Worm (Caenorhabditis elegans) whole organism, L4 larva: ENCODE measurements around the gene Y62H9A.16.

Experiments used
- D1046.2 ChIP-seq: fragments of 200-800 bp; sonication (Bioruptor generic); IDR thresholded peaks from 2 replicates; pipeline ENCODE4 v1.3.6; 2022; ENCODE audit warnings: missing genetic modification characterization, missing compliant biosample characterization
- F10B5.3 ChIP-seq: sonication (generic microtip); optimal IDR thresholded peaks from 2 replicates; lab custom pipeline; 2016; ENCODE audit warnings: mild to moderate bottlenecking, missing genetic modification characterization, missing compliant biosample characterization
- F44E2.7 ChIP-seq: fragments of 200-800 bp; sonication (Bioruptor generic); IDR thresholded peaks from 2 replicates; pipeline ENCODE4 v2.1.2; 2022; ENCODE audit warnings: missing genetic modification characterization, missing compliant biosample characterization
- F49E8.2 ChIP-seq: sonication (generic microtip); optimal IDR thresholded peaks from 2 replicates; lab custom pipeline; 2016; ENCODE audit warnings: missing compliant biosample characterization, mild to moderate bottlenecking, missing genetic modification characterization, borderline replicate concordance
- Y48G9A.11 ChIP-seq: fragments of 200-800 bp; sonication (Bioruptor generic); IDR thresholded peaks from 2 replicates; pipeline ENCODE4 v1.3.6; 2022; ENCODE audit warnings: missing genetic modification reagents, missing genetic modification characterization, missing compliant biosample characterization
- Y5F2A.4 ChIP-seq: fragments of 200-800 bp; sonication (Bioruptor generic); optimal IDR thresholded peaks from 2 replicates; lab custom pipeline; 2018; ENCODE audit warnings: mild to moderate bottlenecking, missing genetic modification characterization, missing compliant biosample characterization
- ZK546.5 ChIP-seq, 2 experiments: sonication (generic microtip); optimal IDR thresholded peaks; 2 replicates each; lab custom pipeline; 2017; ENCODE audit warnings: missing biosample characterization in 2 of 2, missing genetic modification characterization in 2 of 2
- aha-1 ChIP-seq: fragments of 150-350 bp; peaks from one replicate; lab custom pipeline; 2014; ENCODE audit warnings: missing biosample characterization, missing genetic modification characterization
- aly-2 ChIP-seq: sonication (generic microtip); optimal IDR thresholded peaks from 2 replicates; lab custom pipeline; 2018; ENCODE audit warnings: missing biosample characterization, missing genetic modification characterization
- arid-1 ChIP-seq: fragments of 200-800 bp; sonication (Bioruptor generic); conservative IDR thresholded peaks from 2 replicates; pipeline ENCODE4 v1.3.6; 2022; ENCODE audit warnings: missing genetic modification reagents, missing genetic modification characterization, missing compliant biosample characterization
- ceh-20 ChIP-seq: fragments of 200-800 bp; sonication (Bioruptor generic); IDR thresholded peaks from 2 replicates; pipeline ENCODE4 v1.3.6; 2022; ENCODE audit warnings: missing genetic modification reagents, missing genetic modification characterization, missing compliant biosample characterization
- ceh-28 ChIP-seq: fragments of 150-350 bp; optimal IDR thresholded peaks from 2 replicates; lab custom pipeline; 2014; ENCODE audit warnings: missing biosample characterization, missing genetic modification reagents, missing genetic modification characterization
- ceh-32 ChIP-seq: sonication (generic microtip); optimal IDR thresholded peaks from 2 replicates; lab custom pipeline; 2016; ENCODE audit warnings: mild to moderate bottlenecking, missing genetic modification characterization, missing compliant biosample characterization; ENCODE audit not compliant: poor library complexity
- ceh-44 ChIP-seq: fragments of 200-800 bp; sonication (Bioruptor generic); IDR thresholded peaks from 2 replicates; pipeline ENCODE4 v1.3.6; 2022; ENCODE audit warnings: missing genetic modification reagents, missing genetic modification characterization, missing compliant biosample characterization
- ceh-62 ChIP-seq: sonication (generic microtip); optimal IDR thresholded peaks from 2 replicates; lab custom pipeline; 2017; ENCODE audit warnings: missing biosample characterization, missing genetic modification characterization
- ces-1 ChIP-seq: fragments of 150-350 bp; sonication (generic microtip); optimal IDR thresholded peaks from 4 replicates; lab custom pipeline; 2014; ENCODE audit warnings: missing biosample characterization, missing genetic modification reagents, missing genetic modification characterization
- cey-2 ChIP-seq: sonication (generic microtip); optimal IDR thresholded peaks from 3 replicates; lab custom pipeline; 2017; ENCODE audit warnings: missing genetic modification characterization, mild to moderate bottlenecking, missing compliant biosample characterization, antibody characterized with exemption, borderline replicate concordance; ENCODE audit not compliant: insufficient read depth
- daf-16 ChIP-seq, 3 experiments: sonication (generic microtip); optimal IDR thresholded peaks; 2 replicates each; lab custom pipeline; 2016 to 2017; ENCODE audit warnings: missing genetic modification characterization in 3 of 3, missing genetic modification reagents in 3 of 3, mild to moderate bottlenecking in 2 of 3, missing compliant biosample characterization in 2 of 3, missing biosample characterization in 1 of 3, moderate library complexity in 1 of 3
- daf-19 ChIP-seq: fragments of 200-800 bp; sonication (Bioruptor generic); conservative IDR thresholded peaks from 2 replicates; pipeline ENCODE4 v1.3.6; 2022; ENCODE audit warnings: missing genetic modification characterization, missing compliant biosample characterization
- daf-8 ChIP-seq: fragments of 200-800 bp; sonication (Bioruptor generic); IDR thresholded peaks from 2 replicates; pipeline ENCODE4 v1.3.6; 2022; ENCODE audit warnings: missing genetic modification characterization, missing compliant biosample characterization
- dmd-9 ChIP-seq: fragments of 200-800 bp; sonication (Bioruptor generic); IDR thresholded peaks from 2 replicates; pipeline ENCODE4 v1.3.6; 2022; ENCODE audit warnings: missing genetic modification reagents, missing genetic modification characterization, missing compliant biosample characterization
- egl-43 ChIP-seq: fragments of 200-800 bp; sonication (Bioruptor generic); IDR thresholded peaks from 2 replicates; pipeline ENCODE4 v1.3.6; 2022; ENCODE audit warnings: missing genetic modification reagents, missing genetic modification characterization, missing compliant biosample characterization
- hlh-11 ChIP-seq: fragments of 200-800 bp; sonication (Bioruptor generic); optimal IDR thresholded peaks from 2 replicates; lab custom pipeline; 2018; ENCODE audit warnings: mild to moderate bottlenecking, missing genetic modification characterization, missing compliant biosample characterization
- lin-38 ChIP-seq: fragments of 200-800 bp; sonication (Bioruptor generic); IDR thresholded peaks from 2 replicates; pipeline ENCODE4 v1.3.6; 2022; ENCODE audit warnings: missing genetic modification reagents, missing genetic modification characterization, missing compliant biosample characterization
- madf-5 ChIP-seq, 2 experiments: fragments of 200-800 bp; sonication (Bioruptor generic); IDR thresholded peaks; 2 replicates each; pipeline ENCODE4 v1.3.6; 2022; ENCODE audit warnings: missing compliant biosample characterization in 2 of 2, missing genetic modification characterization in 2 of 2
- madf-9 ChIP-seq: fragments of 200-800 bp; sonication (Bioruptor generic); conservative IDR thresholded peaks from 2 replicates; pipeline ENCODE4 v1.3.6; 2022; ENCODE audit warnings: missing genetic modification reagents, missing genetic modification characterization, missing compliant biosample characterization
- mep-1 ChIP-seq: fragments of 150-350 bp; sonication (generic microtip); optimal IDR thresholded peaks from 3 replicates; lab custom pipeline; 2014; ENCODE audit warnings: missing biosample characterization, missing genetic modification characterization
- mes-2 ChIP-seq: sonication (generic microtip); optimal IDR thresholded peaks from 2 replicates; lab custom pipeline; 2016; ENCODE audit warnings: missing genotype, mild to moderate bottlenecking, missing genetic modification characterization, missing compliant biosample characterization; ENCODE audit not compliant: poor library complexity, severe bottlenecking
- mxl-3 ChIP-seq: fragments of 200-800 bp; sonication (Bioruptor generic); optimal IDR thresholded peaks from 2 replicates; lab custom pipeline; 2018; ENCODE audit warnings: mild to moderate bottlenecking, missing genetic modification characterization, missing compliant biosample characterization
- nhr-10 ChIP-seq: fragments of 150-350 bp; optimal IDR thresholded peaks from 2 replicates; lab custom pipeline; 2014; ENCODE audit warnings: missing biosample characterization, missing genetic modification characterization
- nhr-102 ChIP-seq: sonication (generic microtip); optimal IDR thresholded peaks from 2 replicates; lab custom pipeline; 2016; ENCODE audit warnings: mild to moderate bottlenecking, missing genetic modification characterization, moderate library complexity, missing compliant biosample characterization
- nhr-11 ChIP-seq: fragments of 150-350 bp; optimal IDR thresholded peaks from 2 replicates; lab custom pipeline; 2014; ENCODE audit warnings: missing biosample characterization, missing genetic modification characterization
- nhr-41 ChIP-seq: fragments of 200-800 bp; sonication (Bioruptor generic); IDR thresholded peaks from 2 replicates; pipeline ENCODE4 v1.3.6; 2022; ENCODE audit warnings: missing genetic modification reagents, missing genetic modification characterization, missing compliant biosample characterization
- nhr-42 ChIP-seq: fragments of 200-800 bp; sonication (Bioruptor generic); IDR thresholded peaks from 2 replicates; pipeline ENCODE4 v1.3.6; 2022; ENCODE audit warnings: missing genetic modification characterization, missing compliant biosample characterization
- nhr-6 ChIP-seq: fragments of 150-350 bp; optimal IDR thresholded peaks from 2 replicates; lab custom pipeline; 2014; ENCODE audit warnings: missing biosample characterization, missing genetic modification characterization
- saeg-2 ChIP-seq: fragments of 200-800 bp; sonication (Bioruptor generic); IDR thresholded peaks from 2 replicates; pipeline ENCODE4 v1.3.6; 2022; ENCODE audit warnings: missing genetic modification reagents, missing genetic modification characterization, missing compliant biosample characterization
- set-16 ChIP-seq: fragments of 200-800 bp; sonication (Bioruptor generic); IDR thresholded peaks from 2 replicates; pipeline ENCODE4 v1.3.6; 2022; ENCODE audit warnings: missing genetic modification reagents, missing genetic modification characterization, missing compliant biosample characterization
- snpc-4 ChIP-seq: fragments of 150-350 bp; optimal IDR thresholded peaks from 2 replicates; lab custom pipeline; 2014; ENCODE audit warnings: missing biosample characterization, missing genetic modification characterization
- spr-3 ChIP-seq: fragments of 200-800 bp; sonication (Bioruptor generic); optimal IDR thresholded peaks from 2 replicates; lab custom pipeline; 2018; ENCODE audit warnings: mild to moderate bottlenecking, missing genetic modification characterization, missing compliant biosample characterization
- tra-1 ChIP-seq: fragments of 200-800 bp; sonication (Bioruptor generic); IDR thresholded peaks from 2 replicates; pipeline ENCODE4 v1.3.6; 2022; ENCODE audit warnings: missing genetic modification reagents, missing genetic modification characterization, missing compliant biosample characterization
- unc-62 ChIP-seq, 3 experiments: fragments of 150-350 bp in 1 of 3; sonication (generic microtip); optimal IDR thresholded peaks in 2 of 3; peaks in 1 of 3; 1 replicate in 1 of 3; 2 replicates in 2 of 3; lab custom pipeline; 2014 to 2017; ENCODE audit warnings: missing biosample characterization in 3 of 3, missing genetic modification characterization in 3 of 3, missing genetic modification reagents in 3 of 3, missing genotype in 1 of 3
- zfp-2 ChIP-seq: sonication (generic microtip); optimal IDR thresholded peaks from 2 replicates; lab custom pipeline; 2016; ENCODE audit warnings: mild to moderate bottlenecking, missing genetic modification characterization, missing compliant biosample characterization

The Y62H9A.16 gene

DNA sequence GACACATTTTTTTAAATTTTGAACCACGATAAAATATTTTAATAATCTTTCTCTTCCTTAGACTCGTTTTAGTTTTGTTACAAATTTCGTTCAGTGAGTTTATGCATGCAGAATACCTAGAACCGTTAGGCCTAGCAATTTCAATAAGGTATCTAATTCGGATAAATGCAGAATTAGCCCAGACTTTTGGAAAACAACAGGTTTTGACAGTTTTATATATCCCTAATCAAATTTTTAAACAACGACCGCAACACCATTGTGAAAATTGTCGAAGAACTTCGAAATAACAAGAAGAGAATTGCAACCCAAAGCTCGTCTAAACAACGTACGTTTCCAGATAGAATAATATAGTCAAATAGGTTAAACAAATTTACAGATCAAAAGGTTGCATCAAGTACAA lies at the start of gene Y62H9A.16:
Gene Y62H9A.16, plus strand, starts transcription at position 301 of the 400 bp plus-strand sequence.
- peak; percentile 46 for TF ChIP-seq aha-1 (tag; lab: Kevin White, UChicago)
- TF ChIP-seq nhr-6 (tag; lab: Kevin White, UChicago): no peak

DNA sequence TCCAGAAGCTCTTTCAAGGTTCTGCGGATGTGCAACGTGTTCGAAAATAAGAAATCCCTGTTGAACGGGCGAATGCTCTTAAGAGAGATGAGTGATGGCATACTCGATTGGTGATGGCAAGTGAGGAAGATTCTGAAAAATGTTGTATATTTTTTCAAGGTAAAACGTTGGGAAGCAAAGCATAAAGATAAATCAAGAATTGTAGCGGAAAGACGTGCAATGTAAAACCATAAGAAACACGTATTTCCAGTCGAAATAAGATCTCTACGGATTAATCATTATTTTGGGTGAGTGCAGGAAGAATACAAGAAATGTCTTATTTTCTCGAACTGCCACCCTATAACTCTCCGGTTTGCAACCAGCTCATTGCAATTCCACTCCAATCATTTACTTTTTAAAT lies 48.8 kb upstream of the Y62H9A.16 start, which contains the start of gene dot-1.2:
Gene dot-1.2, minus strand, starts transcription at position 101 of the 400 bp plus-strand sequence.
- no peak for TF ChIP-seq mxl-3 (GFP tag; lab: Kevin White, UChicago)
- peak in 1 of 2 experiments; percentile 43 for TF ChIP-seq unc-62 (GFP tag; optimal IDR thresholded peaks at IDR 0.05 in 1 of 2; lab: Kevin White, UChicago)
- no peak for TF ChIP-seq unc-62 (tag; optimal IDR thresholded peaks at IDR 0.05; lab: Kevin White, UChicago)
- no peak for TF ChIP-seq lin-38 (GFP tag; lab: Robert Waterston, UW)
- TF ChIP-seq, all 104 proteins: peak for 1

DNA sequence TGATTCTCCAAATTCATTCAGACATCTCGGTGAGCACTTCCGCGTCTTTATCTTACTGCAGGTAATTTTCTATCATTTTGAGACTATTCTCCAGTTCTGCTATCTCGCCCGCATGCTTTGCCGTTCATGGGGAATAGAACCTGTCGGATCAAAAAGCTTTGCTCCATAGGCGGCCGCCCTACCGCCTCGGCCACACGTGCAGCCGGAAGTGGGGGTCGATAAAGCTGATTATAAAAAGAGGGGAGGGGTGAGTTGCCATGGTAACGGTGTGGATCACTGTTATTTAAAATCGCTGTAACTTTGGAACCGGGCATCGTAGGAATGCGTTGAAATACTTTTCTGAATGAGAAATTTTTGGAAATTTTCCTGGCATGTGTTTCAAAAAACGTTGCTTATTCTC lies 47.7 kb upstream of the Y62H9A.16 start:
- TF ChIP-seq ceh-44 (GFP tag; lab: Robert Waterston, UW) (0 out of 2 replicates have a peak, but pooled peaks have one; percentile 27), daf-8 (GFP tag; lab: Robert Waterston, UW) (no peak), tra-1 (GFP tag; lab: Robert Waterston, UW) (peak; percentile 47; the same call in 1 of the 2 replicates), aha-1 (tag; lab: Kevin White, UChicago) (peak; percentile 13), cey-2 (tag; lab: Kevin White, UChicago) (no peak)

DNA sequence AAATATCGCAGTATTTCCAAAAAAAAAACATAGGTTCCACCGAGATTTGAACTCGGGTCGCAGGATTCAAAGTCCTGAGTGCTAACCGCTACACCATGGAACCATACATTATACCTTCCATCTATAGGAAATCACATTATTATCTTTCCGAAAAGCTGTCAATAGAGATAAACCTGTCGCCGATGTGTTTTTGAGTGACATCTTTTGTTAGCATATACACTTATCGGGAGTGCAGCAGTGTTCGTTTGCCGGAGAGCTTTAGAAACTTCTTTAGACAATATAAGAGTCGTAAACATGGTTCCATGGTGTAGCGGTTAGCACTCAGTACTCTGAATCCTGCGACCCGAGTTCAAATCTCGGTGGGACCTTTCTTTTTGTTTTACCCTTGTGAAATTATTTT lies 45.9 kb upstream of the Y62H9A.16 start:
- TF ChIP-seq ceh-62 (tag; lab: Kevin White, UChicago) (no peak), daf-19 (0 out of 2 replicates have a peak, but pooled peaks have one; percentile 19), snpc-4 (tag; lab: Kevin White, UChicago) (no peak), spr-3 (GFP tag; lab: Kevin White, UChicago) (peak; percentile 6), nhr-10 (tag; lab: Kevin White, UChicago) (no peak), saeg-2 (GFP tag; lab: Robert Waterston, UW) (no peak), aly-2 (no peak), Y5F2A.4 (GFP tag; lab: Kevin White, UChicago) (no peak), ces-1 (GFP tag; lab: Kevin White, UChicago) (no peak), mes-2 (tag; lab: Kevin White, UChicago) (no peak), nhr-102 (tag; lab: Kevin White, UChicago) (no peak), F49E8.2 (tag; lab: Kevin White, UChicago) (no peak), set-16 (GFP tag; lab: Robert Waterston, UW) (no peak), madf-5 (GFP tag; IDR thresholded peaks at IDR 0.05; lab: Robert Waterston, UW) (peak in 1 of 2 experiments; percentile 80; a peak in 1 of 4 replicates), dmd-9 (GFP tag; lab: Robert Waterston, UW) (0 out of 2 replicates have a peak, but pooled peaks have one; percentile 44), ZK546.5 (tag; optimal IDR thresholded peaks at IDR 0.05; lab: Kevin White, UChicago) (no peak), nhr-42 (peak; percentile 84), ceh-28 (tag; lab: Kevin White, UChicago) (no peak), ceh-32 (no peak), F10B5.3 (no peak), F44E2.7 (GFP tag; lab: Robert Waterston, UW) (no peak), madf-9 (GFP tag; lab: Robert Waterston, UW) (0 out of 2 replicates have a peak, but pooled peaks have one; percentile 29), nhr-11 (no peak), ceh-44 (GFP tag; lab: Robert Waterston, UW) (0 out of 2 replicates have a peak, but pooled peaks have one; percentile 26), mxl-3 (GFP tag; lab: Kevin White, UChicago) (peak; percentile 31), egl-43 (GFP tag; lab: Robert Waterston, UW) (no peak; the same call in none of the 2 replicates), zfp-2 (tag; lab: Kevin White, UChicago) (no peak), nhr-41 (peak; percentile 32; the same call in 1 of the 2 replicates), daf-16 (GFP tag; optimal IDR thresholded peaks at IDR 0.05; lab: Kevin White, UChicago) (peak in 1 of 2 experiments; percentile 83), daf-16 (tag; optimal IDR thresholded peaks at IDR 0.05; lab: Kevin White, UChicago) (peak; percentile 75), cey-2 (tag; lab: Kevin White, UChicago) (no peak), mep-1 (tag; lab: Kevin White, UChicago) (no peak), D1046.2 (GFP tag; lab: Robert Waterston, UW) (no peak), Y48G9A.11 (GFP tag; lab: Robert Waterston, UW) (no peak), hlh-11 (tag; lab: Kevin White, UChicago) (peak; percentile 19), ceh-20 (GFP tag; lab: Robert Waterston, UW) (no peak), arid-1 (GFP tag; lab: Robert Waterston, UW) (peak; percentile 63)
